Worm (Caenorhabditis elegans): ENCODE data around the gene nspf-3.

The nspf-3 gene

ce11 chrII:2725561-2725960 lies 35.6 kb upstream of the nspf-3 start, which contains the start of the genes T05A8.11 and nep-2:
TSS of gene T05A8.11 (minus strand) at chrII:2725661.
TSS of gene nep-2 (minus strand) at chrII:2725752.
- TF ChIP-seq cog-1 (tag; optimal IDR thresholded peaks at IDR 0.05) (no peak), med-1 (GFP tag; optimal IDR thresholded peaks at IDR 0.05; ENCODE audit: insufficient read depth) (no peak), ref-1 (GFP tag; conservative IDR thresholded peaks at IDR 0.05) (no peak), ztf-29 (GFP tag; IDR thresholded peaks at IDR 0.05) (no peak), ztf-23 (GFP tag; IDR thresholded peaks at IDR 0.05) (no peak)

ce11 chrII:2721992-2722391 lies 32.0 kb upstream of the nspf-3 start:
- no peak for TF ChIP-seq med-1 (GFP tag; optimal IDR thresholded peaks at IDR 0.05; ENCODE audit: insufficient read depth)
- TF ChIP-seq ztf-23 (GFP tag; IDR thresholded peaks at IDR 0.05) = no peak
- TF ChIP-seq T22C8.4 (GFP tag; IDR thresholded peaks at IDR 0.05) = no peak
- TF ChIP-seq ref-1 (GFP tag; conservative IDR thresholded peaks at IDR 0.05) = no peak
- TF ChIP-seq cog-1 (tag; optimal IDR thresholded peaks at IDR 0.05) = no peak
- no peak for TF ChIP-seq ztf-29 (GFP tag; IDR thresholded peaks at IDR 0.05)
- no peak for TF ChIP-seq tab-1 (GFP tag; IDR thresholded peaks at IDR 0.05)
- no peak for TF ChIP-seq klf-2 (GFP tag; conservative IDR thresholded peaks at IDR 0.05)

- TF ChIP-seq ztf-23 (GFP tag; IDR thresholded peaks at IDR 0.05) (no peak), med-1 (GFP tag; optimal IDR thresholded peaks at IDR 0.05; ENCODE audit: insufficient read depth) (no peak), ref-1 (GFP tag; conservative IDR thresholded peaks at IDR 0.05) (no peak), cog-1 (tag; optimal IDR thresholded peaks at IDR 0.05) (no peak), klf-2 (GFP tag; conservative IDR thresholded peaks at IDR 0.05) (no peak)
These were observed 29.2 kb upstream of the nspf-3 start for ce11 chrII:2719212-2719611.

- no peak for TF ChIP-seq T22C8.4 (GFP tag; IDR thresholded peaks at IDR 0.05)
These were observed 27.4 kb upstream of the nspf-3 start, which contains the start of gene T05A8.3 for ce11 chrII:2717335-2717734. TSS of gene T05A8.3 (minus strand) at chrII:2717435.

ce11 chrII:2710919-2711318 lies 20.9 kb upstream of the nspf-3 start, which contains the start of gene T05A8.2:
TSS of gene T05A8.2 (minus strand) at chrII:2711019.
- no peak for TF ChIP-seq T22C8.4 (GFP tag; IDR thresholded peaks at IDR 0.05)
- TF ChIP-seq flt-1 (GFP tag; IDR thresholded peaks at IDR 0.05) = no peak
- TF ChIP-seq med-1 (GFP tag; optimal IDR thresholded peaks at IDR 0.05; ENCODE audit: insufficient read depth) = no peak
- TF ChIP-seq cog-1 (tag; optimal IDR thresholded peaks at IDR 0.05) = no peak
- no peak for TF ChIP-seq tab-1 (GFP tag; IDR thresholded peaks at IDR 0.05)

ce11 chrII:2709942-2710341 lies 20.0 kb upstream of the nspf-3 start, which contains the start of gene T05A8.1:
TSS of gene T05A8.1 (minus strand) at chrII:2710042.
- TF ChIP-seq ztf-29 (GFP tag; IDR thresholded peaks at IDR 0.05) (no peak), ztf-23 (GFP tag; IDR thresholded peaks at IDR 0.05) (no peak), ref-1 (GFP tag; conservative IDR thresholded peaks at IDR 0.05) (no peak), cog-1 (tag; optimal IDR thresholded peaks at IDR 0.05) (no peak), med-1 (GFP tag; optimal IDR thresholded peaks at IDR 0.05; ENCODE audit: insufficient read depth) (no peak), T22C8.4 (GFP tag; IDR thresholded peaks at IDR 0.05) (no peak), tab-1 (GFP tag; IDR thresholded peaks at IDR 0.05) (no peak), klf-2 (GFP tag; conservative IDR thresholded peaks at IDR 0.05) (no peak), flt-1 (GFP tag; IDR thresholded peaks at IDR 0.05) (no peak)

ce11 chrII:2707872-2708271 lies 17.9 kb upstream of the nspf-3 start, which contains the start of gene Y47G7B.2:
TSS of gene Y47G7B.2 (minus strand) at chrII:2708014.
- no peak for TF ChIP-seq tab-1 (GFP tag; IDR thresholded peaks at IDR 0.05)
- no peak for TF ChIP-seq cog-1 (tag; optimal IDR thresholded peaks at IDR 0.05)
- no peak for TF ChIP-seq ztf-29 (GFP tag; IDR thresholded peaks at IDR 0.05)
- TF ChIP-seq klf-2 (GFP tag; conservative IDR thresholded peaks at IDR 0.05) = no peak
- no peak for TF ChIP-seq flt-1 (GFP tag; IDR thresholded peaks at IDR 0.05)
- no peak for TF ChIP-seq ztf-23 (GFP tag; IDR thresholded peaks at IDR 0.05)
- no peak for TF ChIP-seq T22C8.4 (GFP tag; IDR thresholded peaks at IDR 0.05)
- no peak for TF ChIP-seq med-1 (GFP tag; optimal IDR thresholded peaks at IDR 0.05; ENCODE audit: insufficient read depth)
- no peak for TF ChIP-seq ref-1 (GFP tag; conservative IDR thresholded peaks at IDR 0.05)

ce11 chrII:2705200-2705599 lies 15.2 kb upstream of the nspf-3 start, which contains the start of gene srh-128:
TSS of gene srh-128 (minus strand) at chrII:2705300.
- TF ChIP-seq flt-1 (GFP tag; IDR thresholded peaks at IDR 0.05) (no peak), T22C8.4 (GFP tag; IDR thresholded peaks at IDR 0.05) (no peak), klf-2 (GFP tag; conservative IDR thresholded peaks at IDR 0.05) (no peak), tab-1 (GFP tag; IDR thresholded peaks at IDR 0.05) (no peak), cog-1 (tag; optimal IDR thresholded peaks at IDR 0.05) (no peak), ref-1 (GFP tag; conservative IDR thresholded peaks at IDR 0.05) (no peak), ztf-23 (GFP tag; IDR thresholded peaks at IDR 0.05) (no peak), ztf-29 (GFP tag; IDR thresholded peaks at IDR 0.05) (no peak), med-1 (GFP tag; optimal IDR thresholded peaks at IDR 0.05; ENCODE audit: insufficient read depth) (no peak)

- TF ChIP-seq flt-1 (GFP tag; IDR thresholded peaks at IDR 0.05) (no peak), klf-2 (GFP tag; conservative IDR thresholded peaks at IDR 0.05) (no peak), ref-1 (GFP tag; conservative IDR thresholded peaks at IDR 0.05) (no peak), ztf-23 (GFP tag; IDR thresholded peaks at IDR 0.05) (no peak), T22C8.4 (GFP tag; IDR thresholded peaks at IDR 0.05) (no peak), cog-1 (tag; optimal IDR thresholded peaks at IDR 0.05) (no peak), tab-1 (GFP tag; IDR thresholded peaks at IDR 0.05) (no peak), ztf-29 (GFP tag; IDR thresholded peaks at IDR 0.05) (no peak), med-1 (GFP tag; optimal IDR thresholded peaks at IDR 0.05; ENCODE audit: insufficient read depth) (no peak)
These were observed 12.8 kb upstream of the nspf-3 start, which contains the start of gene sri-60 for ce11 chrII:2702757-2703156. TSS of gene sri-60 (minus strand) at chrII:2702857.

ce11 chrII:2700229-2700628 lies 10.2 kb upstream of the nspf-3 start, which contains the start of gene sri-61:
TSS of gene sri-61 (minus strand) at chrII:2700329.
- TF ChIP-seq T22C8.4 (GFP tag; IDR thresholded peaks at IDR 0.05) = no peak
- TF ChIP-seq flt-1 (GFP tag; IDR thresholded peaks at IDR 0.05) = no peak
- TF ChIP-seq cog-1 (tag; optimal IDR thresholded peaks at IDR 0.05) = no peak
- no peak for TF ChIP-seq ztf-23 (GFP tag; IDR thresholded peaks at IDR 0.05)
- TF ChIP-seq ztf-29 (GFP tag; IDR thresholded peaks at IDR 0.05) = no peak
- TF ChIP-seq med-1 (GFP tag; optimal IDR thresholded peaks at IDR 0.05; ENCODE audit: insufficient read depth) = no peak
- no peak for TF ChIP-seq ref-1 (GFP tag; conservative IDR thresholded peaks at IDR 0.05)
- no peak for TF ChIP-seq klf-2 (GFP tag; conservative IDR thresholded peaks at IDR 0.05)
- no peak for TF ChIP-seq tab-1 (GFP tag; IDR thresholded peaks at IDR 0.05)

Measured in whole organism, midembryonic.